Fruit fly (Drosophila melanogaster): ENCODE data around the gene CG32579.

The CG32579 gene

DNA sequence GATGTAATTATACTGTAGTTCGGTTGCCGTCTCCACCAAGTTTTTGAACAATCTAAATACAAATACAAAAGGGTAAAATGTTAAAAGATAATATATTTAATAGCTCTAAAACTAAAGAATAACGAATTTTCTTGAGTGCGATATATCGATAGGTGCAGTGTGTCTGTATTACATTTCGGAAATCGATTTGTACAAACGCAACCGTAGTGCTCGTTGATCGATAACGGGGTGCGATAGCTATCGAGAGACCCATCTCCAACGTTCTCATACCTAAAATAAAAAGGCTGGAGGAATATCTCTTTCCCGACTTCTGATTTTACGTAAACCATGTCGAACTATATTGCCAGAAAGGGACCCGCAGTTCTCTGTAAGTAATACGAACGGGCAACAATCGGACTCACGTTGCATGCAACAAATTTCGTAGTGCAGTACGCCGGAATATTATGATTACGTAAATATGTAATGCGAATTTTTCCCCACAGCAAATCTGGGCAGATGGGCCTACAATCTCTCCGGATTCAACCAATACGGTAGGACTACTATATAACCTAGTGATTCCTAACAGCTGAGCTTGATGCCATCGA, 36.9 kb upstream of the CG32579 start, which contains the start of gene UQCR-14 (continued):
- TF ChIP-seq PHDP (tag; optimal IDR thresholded peaks at IDR 0.05) (no peak), Optix (GFP tag; IDR thresholded peaks at IDR 0.05) (no peak), tna (GFP tag; IDR thresholded peaks at IDR 0.05; ENCODE audit: partially characterized antibody) (peak; percentile 97), CG31224 (GFP tag; IDR thresholded peaks at IDR 0.05) (0 out of 2 replicates have a peak, but pooled peaks have one; percentile 16), trh (GFP tag; optimal IDR thresholded peaks at IDR 0.05) (no peak), sens-2 (GFP tag; IDR thresholded peaks at IDR 0.05) (no peak), CG7271 (tag; optimal IDR thresholded peaks at IDR 0.05) (no peak), CG17186 (GFP tag; optimal IDR thresholded peaks at IDR 0.05) (peak; percentile 62), CG13894 (tag; optimal IDR thresholded peaks at IDR 0.05) (peak; percentile 53), Max (GFP tag; optimal IDR thresholded peaks at IDR 0.05) (peak; percentile 7), CG12219 (GFP tag; optimal IDR thresholded peaks at IDR 0.05) (no peak), CHES-1-like (GFP tag; optimal IDR thresholded peaks at IDR 0.05) (peak; percentile 28), Opbp (GFP tag; IDR thresholded peaks at IDR 0.05; ENCODE audit: partially characterized antibody) (peak; percentile 98), CG15011 (GFP tag; optimal IDR thresholded peaks at IDR 0.05) (no peak), ara (GFP tag; IDR thresholded peaks at IDR 0.05) (no peak), CG10543 (GFP tag; optimal IDR thresholded peaks at IDR 0.05) (peak; percentile 3), tap (tag; optimal IDR thresholded peaks at IDR 0.05) (no peak), CG14965 (GFP tag; optimal IDR thresholded peaks at IDR 0.05; ENCODE audit: borderline replicate concordance) (no peak), bsh (GFP tag; optimal IDR thresholded peaks at IDR 0.05) (no peak), CG7372 (GFP tag; IDR thresholded peaks at IDR 0.05) (no peak), lmd (GFP tag; IDR thresholded peaks at IDR 0.05) (no peak), pan (optimal IDR thresholded peaks at IDR 0.05) (no peak), pan (GFP tag; optimal IDR thresholded peaks at IDR 0.05 in 1 of 2, IDR thresholded peaks at IDR 0.05 in 1 of 2) (peak in 1 of 2 experiments; percentile 8), lbe (GFP tag; optimal IDR thresholded peaks at IDR 0.05) (peak; percentile 37), Myb (GFP tag; optimal IDR thresholded peaks at IDR 0.05) (peak; percentile 88), scrt (GFP tag; optimal IDR thresholded peaks at IDR 0.05) (no peak), pum (GFP tag; optimal IDR thresholded peaks at IDR 0.05) (no peak), Hmr (GFP tag; optimal IDR thresholded peaks at IDR 0.05) (peak; percentile 64), hth (optimal IDR thresholded peaks at IDR 0.05) (no peak), sna (GFP tag; IDR thresholded peaks at IDR 0.05; ENCODE audit: partially characterized antibody) (peak; percentile 92), Sox100B (GFP tag; optimal IDR thresholded peaks at IDR 0.05) (no peak), tx (GFP tag; optimal IDR thresholded peaks at IDR 0.05) (no peak), CG1647 (GFP tag; optimal IDR thresholded peaks at IDR 0.05) (no peak), bbx (GFP tag; IDR thresholded peaks at IDR 0.05; ENCODE audit: partially characterized antibody) (peak; percentile 99), grau (tag; optimal IDR thresholded peaks at IDR 0.05) (peak; percentile 53), CG2116 (GFP tag; optimal IDR thresholded peaks at IDR 0.05) (peak; percentile 99), Mes4 (GFP tag; optimal IDR thresholded peaks at IDR 0.05) (no peak), CG12659 (GFP tag; optimal IDR thresholded peaks at IDR 0.05) (peak; percentile 87), Pdp1 (GFP tag; optimal IDR thresholded peaks at IDR 0.05) (peak; percentile 13 to 95), Meics (GFP tag; optimal IDR thresholded peaks at IDR 0.05) (peak; percentile 37), NC2α (GFP tag; optimal IDR thresholded peaks at IDR 0.05) (no peak), CG6791 (GFP tag; IDR thresholded peaks at IDR 0.05; ENCODE audit: partially characterized antibody) (peak; percentile 99), Atf-2 (GFP tag; optimal IDR thresholded peaks at IDR 0.05) (no peak), CG12155 (GFP tag; optimal IDR thresholded peaks at IDR 0.05) (peak; percentile 6), CG10209 (GFP tag; optimal IDR thresholded peaks at IDR 0.05) (peak; percentile 19), CG3995 (GFP tag; optimal IDR thresholded peaks at IDR 0.05) (peak; percentile 34), CG15514 (GFP tag; optimal IDR thresholded peaks at IDR 0.05) (peak; percentile 86), sens (GFP tag) (peak; percentile 90), corto (GFP tag; optimal IDR thresholded peaks at IDR 0.05) (no peak), seq (GFP tag; IDR thresholded peaks at IDR 0.05) (no peak)
